Worm (Caenorhabditis elegans) whole organism, L4 larva: ENCODE measurements around the gene sdz-5.

Experiments used
- F10B5.3 ChIP-seq: sonication (generic microtip); optimal IDR thresholded peaks from 2 replicates; lab custom pipeline; 2016; ENCODE audit warnings: mild to moderate bottlenecking, missing genetic modification characterization, missing compliant biosample characterization
- F44E2.7 ChIP-seq: fragments of 200-800 bp; sonication (Bioruptor generic); IDR thresholded peaks from 2 replicates; pipeline ENCODE4 v2.1.2; 2022; ENCODE audit warnings: missing genetic modification characterization, missing compliant biosample characterization
- ZK337.2 ChIP-seq: fragments of 200-800 bp; sonication (Bioruptor generic); IDR thresholded peaks from 2 replicates; pipeline ENCODE4 v1.3.6; 2022; ENCODE audit warnings: missing genetic modification reagents, missing genetic modification characterization, missing compliant biosample characterization
- ZK546.5 ChIP-seq, 2 experiments: sonication (generic microtip); optimal IDR thresholded peaks; 2 replicates each; lab custom pipeline; 2017; ENCODE audit warnings: missing biosample characterization in 2 of 2, missing genetic modification characterization in 2 of 2
- aha-1 ChIP-seq: fragments of 150-350 bp; peaks from one replicate; lab custom pipeline; 2014; ENCODE audit warnings: missing biosample characterization, missing genetic modification characterization
- aly-2 ChIP-seq: sonication (generic microtip); optimal IDR thresholded peaks from 2 replicates; lab custom pipeline; 2018; ENCODE audit warnings: missing biosample characterization, missing genetic modification characterization
- ama-1 ChIP-seq: fragments of 150-350 bp; optimal IDR thresholded peaks from 2 replicates; lab custom pipeline; 2014; ENCODE audit warnings: inconsistent platforms, mixed read lengths
- arid-1 ChIP-seq: fragments of 200-800 bp; sonication (Bioruptor generic); conservative IDR thresholded peaks from 2 replicates; pipeline ENCODE4 v1.3.6; 2022; ENCODE audit warnings: missing genetic modification reagents, missing genetic modification characterization, missing compliant biosample characterization
- attf-4 ChIP-seq: sonication (generic microtip); optimal IDR thresholded peaks from 3 replicates; lab custom pipeline; 2017; ENCODE audit warnings: missing biosample characterization, missing genetic modification characterization
- ceh-62 ChIP-seq: sonication (generic microtip); optimal IDR thresholded peaks from 2 replicates; lab custom pipeline; 2017; ENCODE audit warnings: missing biosample characterization, missing genetic modification characterization
- ces-1 ChIP-seq: fragments of 150-350 bp; sonication (generic microtip); optimal IDR thresholded peaks from 4 replicates; lab custom pipeline; 2014; ENCODE audit warnings: missing biosample characterization, missing genetic modification reagents, missing genetic modification characterization
- daf-12 ChIP-seq: fragments of 150-350 bp; optimal IDR thresholded peaks from 2 replicates; lab custom pipeline; 2014; ENCODE audit warnings: missing biosample characterization, missing genetic modification reagents, missing genetic modification characterization
- daf-16 ChIP-seq, 3 experiments: sonication (generic microtip); optimal IDR thresholded peaks; 2 replicates each; lab custom pipeline; 2016 to 2017; ENCODE audit warnings: missing genetic modification characterization in 3 of 3, missing genetic modification reagents in 3 of 3, mild to moderate bottlenecking in 2 of 3, missing compliant biosample characterization in 2 of 3, missing biosample characterization in 1 of 3, moderate library complexity in 1 of 3
- daf-19 ChIP-seq: fragments of 200-800 bp; sonication (Bioruptor generic); conservative IDR thresholded peaks from 2 replicates; pipeline ENCODE4 v1.3.6; 2022; ENCODE audit warnings: missing genetic modification characterization, missing compliant biosample characterization
- daf-8 ChIP-seq: fragments of 200-800 bp; sonication (Bioruptor generic); IDR thresholded peaks from 2 replicates; pipeline ENCODE4 v1.3.6; 2022; ENCODE audit warnings: missing genetic modification characterization, missing compliant biosample characterization
- dmd-8 ChIP-seq: fragments of 200-800 bp; sonication (Bioruptor generic); IDR thresholded peaks from 2 replicates; pipeline ENCODE4 v1.3.6; 2022; ENCODE audit warnings: missing genetic modification characterization, missing compliant biosample characterization
- dmd-9 ChIP-seq: fragments of 200-800 bp; sonication (Bioruptor generic); IDR thresholded peaks from 2 replicates; pipeline ENCODE4 v1.3.6; 2022; ENCODE audit warnings: missing genetic modification reagents, missing genetic modification characterization, missing compliant biosample characterization
- dve-1 ChIP-seq: sonication (generic microtip); optimal IDR thresholded peaks from 2 replicates; lab custom pipeline; 2017; ENCODE audit warnings: antibody characterized with exemption, mild to moderate bottlenecking, missing genetic modification characterization, missing compliant biosample characterization; ENCODE audit not compliant: insufficient read depth
- fkh-10 ChIP-seq: fragments of 150-350 bp; optimal IDR thresholded peaks from 2 replicates; lab custom pipeline; 2014; ENCODE audit warnings: missing biosample characterization, missing genetic modification reagents, missing genetic modification characterization
- gei-8 ChIP-seq: fragments of 200-800 bp; sonication (Bioruptor generic); optimal IDR thresholded peaks from 2 replicates; lab custom pipeline; 2018; ENCODE audit warnings: mild to moderate bottlenecking, missing genetic modification characterization, missing compliant biosample characterization
- lin-1 ChIP-seq: fragments of 200-800 bp; sonication (Bioruptor generic); IDR thresholded peaks from 2 replicates; pipeline ENCODE4 v1.3.6; 2022; ENCODE audit warnings: missing genetic modification reagents, missing genetic modification characterization, missing compliant biosample characterization
- lin-13 ChIP-seq: fragments of 150-350 bp; optimal IDR thresholded peaks from 2 replicates; lab custom pipeline; 2014; ENCODE audit warnings: missing biosample characterization, missing genetic modification reagents, missing genetic modification characterization
- lin-39 ChIP-seq: fragments of 150-350 bp; optimal IDR thresholded peaks from 2 replicates; lab custom pipeline; 2014; ENCODE audit warnings: missing biosample characterization, missing genetic modification reagents, missing genetic modification characterization
- lsy-2 ChIP-seq, 2 experiments: fragments of 150-350 bp in 1 of 2; sonication (generic microtip) in 1 of 2; optimal IDR thresholded peaks; 2 replicates each; lab custom pipeline; 2014 to 2017; ENCODE audit warnings: missing biosample characterization in 2 of 2, missing genetic modification characterization in 2 of 2
- madf-9 ChIP-seq: fragments of 200-800 bp; sonication (Bioruptor generic); conservative IDR thresholded peaks from 2 replicates; pipeline ENCODE4 v1.3.6; 2022; ENCODE audit warnings: missing genetic modification reagents, missing genetic modification characterization, missing compliant biosample characterization
- mdl-1 ChIP-seq, 2 experiments: fragments of 150-350 bp in 1 of 2; sonication (generic microtip) in 1 of 2; optimal IDR thresholded peaks; 2 replicates each; lab custom pipeline; 2014 to 2017; ENCODE audit warnings: missing biosample characterization in 2 of 2, missing genetic modification characterization in 2 of 2
- mdt-29 ChIP-seq: fragments of 200-800 bp; sonication (Bioruptor generic); IDR thresholded peaks from 2 replicates; pipeline ENCODE4 v1.3.6; 2022; ENCODE audit warnings: missing genetic modification reagents, missing genetic modification characterization, missing compliant biosample characterization
- mep-1 ChIP-seq: fragments of 150-350 bp; sonication (generic microtip); optimal IDR thresholded peaks from 3 replicates; lab custom pipeline; 2014; ENCODE audit warnings: missing biosample characterization, missing genetic modification characterization
- mes-2 ChIP-seq: sonication (generic microtip); optimal IDR thresholded peaks from 2 replicates; lab custom pipeline; 2016; ENCODE audit warnings: missing genotype, mild to moderate bottlenecking, missing genetic modification characterization, missing compliant biosample characterization; ENCODE audit not compliant: poor library complexity, severe bottlenecking
- mxl-2 ChIP-seq: fragments of 200-800 bp; sonication (Bioruptor generic); conservative IDR thresholded peaks from 2 replicates; pipeline ENCODE4 v1.3.6; 2022; ENCODE audit warnings: missing genetic modification reagents, missing genetic modification characterization, missing compliant biosample characterization
- mxl-3 ChIP-seq: fragments of 200-800 bp; sonication (Bioruptor generic); optimal IDR thresholded peaks from 2 replicates; lab custom pipeline; 2018; ENCODE audit warnings: mild to moderate bottlenecking, missing genetic modification characterization, missing compliant biosample characterization
- nhr-11 ChIP-seq: fragments of 150-350 bp; optimal IDR thresholded peaks from 2 replicates; lab custom pipeline; 2014; ENCODE audit warnings: missing biosample characterization, missing genetic modification characterization
- nhr-111 ChIP-seq: fragments of 200-800 bp; sonication (Bioruptor generic); optimal IDR thresholded peaks from 2 replicates; lab custom pipeline; 2018; ENCODE audit warnings: mild to moderate bottlenecking, missing genetic modification characterization, missing compliant biosample characterization
- nhr-237 ChIP-seq: sonication (generic microtip); optimal IDR thresholded peaks from 2 replicates; lab custom pipeline; 2017; ENCODE audit warnings: missing biosample characterization, missing genetic modification characterization
- nhr-28 ChIP-seq: fragments of 150-350 bp; optimal IDR thresholded peaks from 2 replicates; lab custom pipeline; 2014; ENCODE audit warnings: missing biosample characterization, missing genetic modification characterization
- nhr-41 ChIP-seq: fragments of 200-800 bp; sonication (Bioruptor generic); IDR thresholded peaks from 2 replicates; pipeline ENCODE4 v1.3.6; 2022; ENCODE audit warnings: missing genetic modification reagents, missing genetic modification characterization, missing compliant biosample characterization
- nhr-6 ChIP-seq: fragments of 150-350 bp; optimal IDR thresholded peaks from 2 replicates; lab custom pipeline; 2014; ENCODE audit warnings: missing biosample characterization, missing genetic modification characterization
- nhr-77 ChIP-seq: fragments of 150-350 bp; optimal IDR thresholded peaks from 2 replicates; lab custom pipeline; 2014; ENCODE audit warnings: missing biosample characterization, missing genetic modification characterization
- php-3 ChIP-seq: fragments of 200-800 bp; sonication (Bioruptor generic); IDR thresholded peaks from 2 replicates; pipeline ENCODE4 v1.3.6; 2022; ENCODE audit warnings: missing genetic modification reagents, missing genetic modification characterization, missing compliant biosample characterization
- rbr-2 ChIP-seq: sonication (generic microtip); optimal IDR thresholded peaks from 2 replicates; lab custom pipeline; 2016; ENCODE audit warnings: missing genotype, missing genetic modification characterization, missing compliant biosample characterization
- snpc-1.2 ChIP-seq: fragments of 200-800 bp; sonication (Bioruptor generic); IDR thresholded peaks from 2 replicates; pipeline ENCODE4 v1.3.6; 2022; ENCODE audit warnings: missing genetic modification reagents, missing genetic modification characterization, missing compliant biosample characterization
- snpc-4 ChIP-seq: fragments of 150-350 bp; optimal IDR thresholded peaks from 2 replicates; lab custom pipeline; 2014; ENCODE audit warnings: missing biosample characterization, missing genetic modification characterization
- spr-1 ChIP-seq: sonication (generic microtip); optimal IDR thresholded peaks from 2 replicates; lab custom pipeline; 2016; ENCODE audit warnings: mild to moderate bottlenecking, missing genetic modification characterization, missing compliant biosample characterization
- tag-97 ChIP-seq: fragments of 200-800 bp; sonication (Bioruptor generic); IDR thresholded peaks from 2 replicates; pipeline ENCODE4 v1.3.6; 2022; ENCODE audit warnings: missing genetic modification characterization, missing compliant biosample characterization
- tra-1 ChIP-seq: fragments of 200-800 bp; sonication (Bioruptor generic); IDR thresholded peaks from 2 replicates; pipeline ENCODE4 v1.3.6; 2022; ENCODE audit warnings: missing genetic modification reagents, missing genetic modification characterization, missing compliant biosample characterization
- unc-130 ChIP-seq: sonication (generic microtip); optimal IDR thresholded peaks from 2 replicates; lab custom pipeline; 2016; ENCODE audit warnings: missing genetic modification reagents, missing genetic modification characterization, missing compliant biosample characterization
- unc-39 ChIP-seq: sonication (generic microtip); optimal IDR thresholded peaks from 2 replicates; lab custom pipeline; 2017; ENCODE audit warnings: missing biosample characterization, missing genetic modification characterization
- zfp-2 ChIP-seq: sonication (generic microtip); optimal IDR thresholded peaks from 2 replicates; lab custom pipeline; 2016; ENCODE audit warnings: mild to moderate bottlenecking, missing genetic modification characterization, missing compliant biosample characterization
- zfp-3 ChIP-seq: fragments of 200-800 bp; sonication (Bioruptor generic); conservative IDR thresholded peaks from 2 replicates; pipeline ENCODE4 v1.3.6; 2022; ENCODE audit warnings: missing genetic modification reagents, missing genetic modification characterization, missing compliant biosample characterization
- zip-11 ChIP-seq: fragments of 200-800 bp; sonication (Bioruptor generic); IDR thresholded peaks from 2 replicates; pipeline ENCODE4 v1.3.6; 2022; ENCODE audit warnings: missing genetic modification characterization, missing compliant biosample characterization
- ztf-7 ChIP-seq: fragments of 150-350 bp; optimal IDR thresholded peaks from 2 replicates; lab custom pipeline; 2014; ENCODE audit warnings: missing biosample characterization, missing genetic modification characterization

The sdz-5 gene

ce11 chrII:2973940-2974402 lies 34.5 kb upstream of the sdz-5 start:
- peak; percentile 98 for TF ChIP-seq gei-8 (GFP tag; lab: Kevin White, UChicago)
- TF ChIP-seq snpc-4 (tag; lab: Kevin White, UChicago), result no peak
- TF ChIP-seq mxl-2, result peak; percentile 85
- peak; percentile 35 for TF ChIP-seq ces-1 (GFP tag; lab: Kevin White, UChicago)
- TF ChIP-seq mep-1, result peak; percentile 96
- no peak for TF ChIP-seq ZK546.5 (tag; optimal IDR thresholded peaks at IDR 0.05; lab: Kevin White, UChicago)
- no peak for TF ChIP-seq spr-1 (tag; lab: Kevin White, UChicago)
- peak; percentile 6 for TF ChIP-seq F10B5.3
- peak; percentile 95 for TF ChIP-seq mdt-29 (GFP tag; lab: Robert Waterston, UW)
- TF ChIP-seq daf-12 (tag; lab: Kevin White, UChicago), result no peak
- TF ChIP-seq nhr-11 (tag; lab: Kevin White, UChicago), result peak; percentile 90
- TF ChIP-seq zip-11 (GFP tag; lab: Robert Waterston, UW), result no peak
- peak; percentile 58; the same call in 1 of the 2 replicates for TF ChIP-seq snpc-1.2
- TF ChIP-seq php-3, result peak; percentile 94
- peak; percentile 98 for TF ChIP-seq mxl-3
- 0 out of 2 replicates have a peak, but pooled peaks have one; percentile 6 for TF ChIP-seq ZK337.2 (GFP tag; lab: Robert Waterston, UW)
- peak; percentile 99 for TF ChIP-seq aha-1 (tag; lab: Kevin White, UChicago)
- TF ChIP-seq lin-13 (GFP tag; lab: Kevin White, UChicago), result peak; percentile 89
- no peak for TF ChIP-seq aly-2 (tag; lab: Kevin White, UChicago)
- peak; percentile 81; the same call in 1 of the 2 replicates for TF ChIP-seq tag-97 (GFP tag; lab: Robert Waterston, UW)
- peak; percentile 76 for TF ChIP-seq nhr-111 (GFP tag; lab: Kevin White, UChicago)
- TF ChIP-seq madf-9 (GFP tag; lab: Robert Waterston, UW), result peak; percentile 94
- TF ChIP-seq daf-19, result no peak
- no peak for TF ChIP-seq ztf-7 (tag; lab: Kevin White, UChicago)
- TF ChIP-seq F44E2.7 (GFP tag; lab: Robert Waterston, UW), result no peak
- TF ChIP-seq nhr-237, result no peak
- peak in 1 of 2 experiments; percentile 44 for TF ChIP-seq daf-16 (GFP tag; optimal IDR thresholded peaks at IDR 0.05; lab: Kevin White, UChicago)
- peak; percentile 68 for TF ChIP-seq daf-16 (tag; optimal IDR thresholded peaks at IDR 0.05; lab: Kevin White, UChicago)
- TF ChIP-seq lin-1 (GFP tag; lab: Robert Waterston, UW), result peak; percentile 97
- peak; percentile 76 for TF ChIP-seq mes-2
- TF ChIP-seq ama-1 (lab: Kevin White, UChicago), result peak; percentile 41
- peak; percentile 93 for TF ChIP-seq zfp-3 (GFP tag; lab: Robert Waterston, UW)
- TF ChIP-seq unc-130 (GFP tag; lab: Kevin White, UChicago), result no peak
- no peak for TF ChIP-seq zfp-2 (tag; lab: Kevin White, UChicago)
- TF ChIP-seq nhr-77 (tag; lab: Kevin White, UChicago), result peak; percentile 87
- peak; percentile 98 for TF ChIP-seq dve-1 (tag; lab: Kevin White, UChicago)
- peak; percentile 99 for TF ChIP-seq tra-1
- peak; percentile 79 to 87 for TF ChIP-seq lsy-2 (tag; optimal IDR thresholded peaks at IDR 0.05; lab: Kevin White, UChicago)
- TF ChIP-seq ceh-62 (tag; lab: Kevin White, UChicago), result no peak
- peak; percentile 86 for TF ChIP-seq nhr-28 (tag; lab: Kevin White, UChicago)
- TF ChIP-seq unc-39 (tag; lab: Kevin White, UChicago), result no peak
- peak; percentile 66; the same call in 1 of the 2 replicates for TF ChIP-seq dmd-8
- no peak for TF ChIP-seq lin-39
- peak; percentile 86 for TF ChIP-seq arid-1 (GFP tag; lab: Robert Waterston, UW)
- peak; percentile 91 for TF ChIP-seq fkh-10
- TF ChIP-seq daf-8, result no peak
- TF ChIP-seq nhr-6 (tag; lab: Kevin White, UChicago), result peak; percentile 90
- TF ChIP-seq nhr-41 (GFP tag; lab: Robert Waterston, UW), result peak; percentile 97
- peak; percentile 85 for TF ChIP-seq dmd-9 (GFP tag; lab: Robert Waterston, UW)
- peak; percentile 81 for TF ChIP-seq rbr-2
- TF ChIP-seq mdl-1 (tag; optimal IDR thresholded peaks at IDR 0.05; lab: Kevin White, UChicago), result peak; percentile 94 to 98
- TF ChIP-seq attf-4 (tag; lab: Kevin White, UChicago), result no peak
